Fruit fly (Drosophila melanogaster) whole organism, embryonic: ENCODE measurements around the gene Mettl2.

Source experiments
- B-H2 ChIP-seq: fragments of 200-800 bp; sonication (Bioruptor generic); optimal IDR thresholded peaks from 2 replicates; lab custom pipeline; 2018; ENCODE audit warnings: missing biosample characterization, mild to moderate bottlenecking, missing genetic modification characterization
- CG10147 ChIP-seq: fragments of 200-800 bp; sonication (Bioruptor generic); optimal IDR thresholded peaks from 2 replicates; lab custom pipeline; 2019; ENCODE audit warnings: missing biosample characterization, mild to moderate bottlenecking, missing genetic modification characterization, moderate library complexity
- CG10959 ChIP-seq: fragments of 200-800 bp; sonication (Bioruptor generic); IDR thresholded peaks from 2 replicates; pipeline ENCODE4 v1.3.6; 2022; ENCODE audit warnings: missing biosample characterization, missing genetic modification characterization
- CG13287 ChIP-seq: fragments of 200-800 bp; sonication (Bioruptor generic); IDR thresholded peaks from 2 replicates; pipeline ENCODE4 v1.3.6; 2022; ENCODE audit warnings: missing biosample characterization, missing genetic modification characterization; ENCODE audit not compliant: partially characterized antibody
- CG13775 ChIP-seq: fragments of 200-800 bp; sonication (Bioruptor generic); optimal IDR thresholded peaks from 3 replicates; lab custom pipeline; 2017; ENCODE audit warnings: missing biosample characterization, mild to moderate bottlenecking, missing genetic modification characterization
- CG13894 ChIP-seq: fragments of 200-800 bp; sonication (Bioruptor generic); optimal IDR thresholded peaks from 3 replicates; lab custom pipeline; 2018; ENCODE audit warnings: missing biosample characterization, mild to moderate bottlenecking, missing genetic modification characterization, moderate library complexity
- CG18262 ChIP-seq: fragments of 200-800 bp; optimal IDR thresholded peaks from 3 replicates; lab custom pipeline; 2019; ENCODE audit warnings: missing biosample characterization, mild to moderate bottlenecking, missing genetic modification characterization, moderate library complexity
- CG18599 ChIP-seq: fragments of 200-800 bp; sonication (Bioruptor generic); optimal IDR thresholded peaks from 3 replicates; lab custom pipeline; 2017; ENCODE audit warnings: missing biosample characterization, missing genetic modification characterization, mild to moderate bottlenecking, moderate library complexity, missing genetic modification reagents
- CG32532 ChIP-seq: fragments of 200-800 bp; sonication (Bioruptor generic); IDR thresholded peaks from 2 replicates; pipeline ENCODE4 v1.3.6; 2022; ENCODE audit warnings: missing biosample characterization, missing genetic modification characterization
- CG32772 ChIP-seq: fragments of 200-800 bp; sonication (Bioruptor generic); IDR thresholded peaks from 2 replicates; pipeline ENCODE4 v1.3.6; 2022; ENCODE audit warnings: missing biosample characterization, missing genetic modification characterization
- CG3838 ChIP-seq: fragments of 200-800 bp; sonication (Bioruptor generic); optimal IDR thresholded peaks from 3 replicates; lab custom pipeline; 2016; ENCODE audit warnings: missing biosample characterization, missing genetic modification characterization
- CG3995 ChIP-seq: fragments of 200-800 bp; sonication (Bioruptor generic); optimal IDR thresholded peaks from 3 replicates; lab custom pipeline; 2016; ENCODE audit warnings: missing biosample characterization, missing genetic modification characterization
- CG4328 ChIP-seq: fragments of 200-800 bp; sonication (Bioruptor generic); optimal IDR thresholded peaks from 3 replicates; lab custom pipeline; 2017; ENCODE audit warnings: missing biosample characterization, missing genetic modification reagents, missing genetic modification characterization
- CG6175 ChIP-seq: fragments of 200-800 bp; sonication (Bioruptor generic); IDR thresholded peaks from 3 replicates; pipeline ENCODE4 v1.3.6; 2022; ENCODE audit warnings: missing biosample characterization, missing genetic modification characterization
- CG9932 ChIP-seq: fragments of 200-800 bp; sonication (Bioruptor generic); IDR thresholded peaks from 2 replicates; pipeline ENCODE4 v1.3.6; 2022; ENCODE audit warnings: missing biosample characterization, missing genetic modification characterization
- Dad ChIP-seq: fragments of 200-800 bp; sonication (Bioruptor generic); optimal IDR thresholded peaks from 3 replicates; lab custom pipeline; 2016; ENCODE audit warnings: missing biosample characterization, missing genetic modification characterization
- Dek ChIP-seq: fragments of 200-800 bp; sonication (Bioruptor generic); optimal IDR thresholded peaks from 3 replicates; lab custom pipeline; 2019; ENCODE audit warnings: missing biosample characterization, mild to moderate bottlenecking, missing genetic modification characterization, moderate library complexity
- Dp ChIP-seq: fragments of 200-800 bp; sonication (Bioruptor generic); optimal IDR thresholded peaks from 2 replicates; lab custom pipeline; 2018; ENCODE audit warnings: missing biosample characterization, mild to moderate bottlenecking, missing genetic modification characterization, moderate library complexity
- Fer1 ChIP-seq: fragments of 200-800 bp; sonication (Bioruptor generic); optimal IDR thresholded peaks from 2 replicates; lab custom pipeline; 2017; ENCODE audit warnings: missing biosample characterization, mild to moderate bottlenecking, missing genetic modification characterization
- H2.0 ChIP-seq: fragments of 200-800 bp; sonication (Bioruptor generic); IDR thresholded peaks from 2 replicates; pipeline ENCODE4 v1.3.6; 2022; ENCODE audit warnings: missing biosample characterization, missing genetic modification characterization
- Lhr ChIP-seq: fragments of 200-800 bp; sonication (Bioruptor generic); optimal IDR thresholded peaks from 3 replicates; lab custom pipeline; 2017; ENCODE audit warnings: mild to moderate bottlenecking, missing biosample characterization, missing genetic modification reagents, missing genetic modification characterization
- MTF-1 ChIP-seq: fragments of 200-800 bp; sonication (Bioruptor generic); optimal IDR thresholded peaks from 2 replicates; lab custom pipeline; 2018; ENCODE audit warnings: missing biosample characterization, mild to moderate bottlenecking, missing genetic modification characterization, borderline replicate concordance
- Mad ChIP-seq: fragments of 200-800 bp; sonication (Bioruptor generic); optimal IDR thresholded peaks from 2 replicates; lab custom pipeline; 2016; ENCODE audit warnings: missing biosample characterization, missing genetic modification characterization
- Neu2 ChIP-seq: fragments of 200-800 bp; sonication (Bioruptor generic); optimal IDR thresholded peaks from 3 replicates; lab custom pipeline; 2016; ENCODE audit warnings: missing biosample characterization, missing genetic modification characterization, borderline replicate concordance
- NfI ChIP-seq: fragments of 200-800 bp; sonication (Bioruptor generic); optimal IDR thresholded peaks from 3 replicates; lab custom pipeline; 2018; ENCODE audit warnings: missing biosample characterization, mild to moderate bottlenecking, missing genetic modification characterization, moderate library complexity
- Rx ChIP-seq: fragments of 200-800 bp; sonication (Bioruptor generic); IDR thresholded peaks from 2 replicates; pipeline ENCODE4 v1.3.6; 2022; ENCODE audit warnings: missing biosample characterization, missing genetic modification characterization
- Xrp1 ChIP-seq: fragments of 200-800 bp; sonication (Bioruptor generic); IDR thresholded peaks from 2 replicates; pipeline ENCODE4 v1.3.6; 2022; ENCODE audit warnings: missing biosample characterization, missing genetic modification characterization
- abd-A ChIP-seq: fragments of 200-800 bp; sonication (Bioruptor generic); optimal IDR thresholded peaks from 3 replicates; lab custom pipeline; 2019; ENCODE audit warnings: missing biosample characterization, mild to moderate bottlenecking, missing genetic modification characterization, moderate library complexity
- az2 ChIP-seq: fragments of 200-800 bp; sonication (Bioruptor generic); optimal IDR thresholded peaks from 3 replicates; lab custom pipeline; 2016; ENCODE audit warnings: missing biosample characterization, missing genetic modification characterization
- bowl ChIP-seq: fragments of 200-800 bp; sonication (Bioruptor generic); IDR thresholded peaks from 2 replicates; pipeline ENCODE4 v1.3.6; 2022; ENCODE audit warnings: missing biosample characterization, missing genetic modification characterization
- cg ChIP-seq: fragments of 200-800 bp; sonication (Bioruptor generic); optimal IDR thresholded peaks from 3 replicates; lab custom pipeline; 2019; ENCODE audit warnings: missing biosample characterization, mild to moderate bottlenecking, missing genetic modification characterization, moderate library complexity
- chm ChIP-seq: fragments of 200-800 bp; sonication (Bioruptor generic); IDR thresholded peaks from 2 replicates; pipeline ENCODE4 v1.3.6; 2022; ENCODE audit warnings: missing biosample characterization, missing genetic modification characterization
- crp ChIP-seq, 2 experiments: fragments of 200-800 bp; sonication (Bioruptor generic); optimal IDR thresholded peaks; 2 replicates in 1 of 2; 3 replicates in 1 of 2; lab custom pipeline; 2017; ENCODE audit warnings: missing biosample characterization in 2 of 2, missing genetic modification characterization in 2 of 2, mild to moderate bottlenecking in 1 of 2, moderate library complexity in 1 of 2
- da ChIP-seq: fragments of 200-800 bp; sonication (Bioruptor generic); optimal IDR thresholded peaks from 2 replicates; lab custom pipeline; 2016; ENCODE audit warnings: missing biosample characterization, missing genetic modification characterization
- dm ChIP-seq: fragments of 200-800 bp; sonication (Bioruptor generic); optimal IDR thresholded peaks from 3 replicates; lab custom pipeline; 2016; ENCODE audit warnings: missing biosample characterization, missing genetic modification characterization
- dysf ChIP-seq: fragments of 200-800 bp; sonication (Bioruptor generic); IDR thresholded peaks from 3 replicates; pipeline ENCODE4 v1.3.6; 2022; ENCODE audit warnings: missing biosample characterization, missing genetic modification characterization
- eve ChIP-seq, 2 experiments: fragments of >200 bp; optimal IDR thresholded peaks; 2 replicates each; lab custom pipeline; 2017; ENCODE audit warnings: missing biosample characterization in 2 of 2, missing genetic modification characterization in 2 of 2
- gce ChIP-seq: fragments of 200-800 bp; sonication (Bioruptor generic); IDR thresholded peaks from 3 replicates; pipeline ENCODE4 v1.3.6; 2022; ENCODE audit warnings: missing biosample characterization, missing genetic modification characterization
- gt ChIP-seq: fragments of 200-800 bp; sonication (Bioruptor generic); IDR thresholded peaks from 2 replicates; pipeline ENCODE4 v1.3.6; 2022; ENCODE audit warnings: missing biosample characterization, missing genetic modification characterization
- hb ChIP-seq: fragments of 200-800 bp; sonication (Bioruptor generic); IDR thresholded peaks from 3 replicates; pipeline ENCODE4 v1.3.6; 2022; ENCODE audit warnings: missing biosample characterization, missing genetic modification characterization; ENCODE audit not compliant: partially characterized antibody
- kni ChIP-seq: fragments of 200-800 bp; sonication (Bioruptor generic); optimal IDR thresholded peaks from 3 replicates; lab custom pipeline; 2017; ENCODE audit warnings: mild to moderate bottlenecking, missing biosample characterization, missing genetic modification reagents, missing genetic modification characterization
- lab ChIP-seq: fragments of 200-800 bp; sonication (Bioruptor generic); optimal IDR thresholded peaks from 3 replicates; lab custom pipeline; 2017; ENCODE audit warnings: missing biosample characterization, missing genetic modification characterization, mild to moderate bottlenecking, moderate library complexity, missing genetic modification reagents
- mam ChIP-seq: fragments of 200-800 bp; sonication (Bioruptor generic); optimal IDR thresholded peaks from 3 replicates; lab custom pipeline; 2016; ENCODE audit warnings: missing biosample characterization, missing genetic modification characterization
- mld ChIP-seq: fragments of 200-800 bp; sonication (Bioruptor generic); IDR thresholded peaks from 3 replicates; pipeline ENCODE4 v1.3.6; 2022; ENCODE audit warnings: missing biosample characterization, missing genetic modification characterization; ENCODE audit not compliant: partially characterized antibody
- pb ChIP-seq: fragments of 200-800 bp; sonication (Bioruptor generic); optimal IDR thresholded peaks from 3 replicates; lab custom pipeline; 2016; ENCODE audit warnings: missing biosample characterization, missing genetic modification characterization
- pros ChIP-seq: fragments of 200-800 bp; sonication (Bioruptor generic); optimal IDR thresholded peaks from 3 replicates; lab custom pipeline; 2019; ENCODE audit warnings: missing biosample characterization, mild to moderate bottlenecking, missing genetic modification characterization, moderate library complexity
- pzg ChIP-seq: fragments of 200-800 bp; sonication (Bioruptor generic); optimal IDR thresholded peaks from 3 replicates; lab custom pipeline; 2018; ENCODE audit warnings: missing biosample characterization, mild to moderate bottlenecking, missing genetic modification characterization, moderate library complexity
- sd ChIP-seq: fragments of 200-800 bp; sonication (Bioruptor generic); optimal IDR thresholded peaks from 3 replicates; lab custom pipeline; 2018; ENCODE audit warnings: missing biosample characterization, mild to moderate bottlenecking, missing genetic modification characterization, moderate library complexity
- yki ChIP-seq: fragments of >200 bp; optimal IDR thresholded peaks from 3 replicates; lab custom pipeline; 2018

Gene Mettl2

dm6 chr3L:1639185-1639812 lies at the start of gene Mettl2, which contains the start of gene Bgb (continued):
- peak; percentile 83 for TF ChIP-seq CG32532
- peak; percentile 90 for TF ChIP-seq mam (GFP tag; lab: Kevin White, UChicago)
- TF ChIP-seq mld (GFP tag; lab: Robert Waterston, UW), result no peak
- no peak for TF ChIP-seq sd
- TF ChIP-seq Neu2 (GFP tag; lab: Kevin White, UChicago), result peak; percentile 43
- 0 out of 2 replicates have a peak, but pooled peaks have one; percentile 35 for TF ChIP-seq chm (GFP tag; lab: Robert Waterston, UW)
- TF ChIP-seq crp (GFP tag; optimal IDR thresholded peaks at IDR 0.05; lab: Kevin White, UChicago), result peak in 1 of 2 experiments; percentile 42
- TF ChIP-seq dysf (GFP tag; lab: Robert Waterston, UW), result peak; percentile 87
- TF ChIP-seq CG3995, result peak; percentile 35
- TF ChIP-seq hb (GFP tag; lab: Robert Waterston, UW), result peak; percentile 59; the same call in 1 of the 3 replicates
- TF ChIP-seq lab (GFP tag; lab: Kevin White, UChicago), result peak; percentile 78
- TF ChIP-seq CG6175 (GFP tag; lab: Robert Waterston, UW), result peak; percentile 61; the same call in 1 of the 3 replicates
- TF ChIP-seq Dek (tag; lab: Kevin White, UChicago), result peak; percentile 61
- TF ChIP-seq Xrp1 (GFP tag; lab: Robert Waterston, UW), result peak; percentile 76
- peak; percentile 76 for TF ChIP-seq CG10147
- TF ChIP-seq bowl (GFP tag; lab: Robert Waterston, UW), result no peak
- peak; percentile 69 for TF ChIP-seq Rx
- TF ChIP-seq Lhr (GFP tag; lab: Kevin White, UChicago), result no peak
- TF ChIP-seq Mad (GFP tag; lab: Kevin White, UChicago), result peak; percentile 69
- peak; percentile 91 for TF ChIP-seq CG9932 (GFP tag; lab: Robert Waterston, UW)
- peak; percentile 86 for TF ChIP-seq CG32772 (GFP tag; lab: Robert Waterston, UW)
- peak; percentile 60 for TF ChIP-seq H2.0 (GFP tag; lab: Robert Waterston, UW)
- TF ChIP-seq gce (GFP tag; lab: Robert Waterston, UW), result no peak
- peak; percentile 72 for TF ChIP-seq az2 (GFP tag; lab: Kevin White, UChicago)
- no peak for TF ChIP-seq MTF-1 (GFP tag; lab: Kevin White, UChicago)
- peak; percentile 80 for TF ChIP-seq CG13775 (GFP tag; lab: Kevin White, UChicago)
- peak; percentile 46 for TF ChIP-seq pb (GFP tag; lab: Kevin White, UChicago)
- no peak for TF ChIP-seq CG3838 (GFP tag; lab: Kevin White, UChicago)
- peak; percentile 45 for TF ChIP-seq CG13894
- TF ChIP-seq CG13287 (GFP tag; lab: Robert Waterston, UW), result peak; percentile 83
- peak; percentile 61 for TF ChIP-seq da (GFP tag; lab: Kevin White, UChicago)
- no peak; the same call in 1 of the 2 replicates for TF ChIP-seq gt (GFP tag; lab: Robert Waterston, UW)
- TF ChIP-seq Dp (GFP tag; lab: Kevin White, UChicago), result peak; percentile 62
- TF ChIP-seq CG18599 (GFP tag; lab: Kevin White, UChicago), result peak; percentile 80
- TF ChIP-seq CG18262 (tag; lab: Kevin White, UChicago), result peak; percentile 72
- no peak for TF ChIP-seq B-H2 (GFP tag; lab: Kevin White, UChicago)
- TF ChIP-seq pros (GFP tag; lab: Kevin White, UChicago), result no peak
- TF ChIP-seq cg (GFP tag; lab: Kevin White, UChicago), result no peak
- peak; percentile 67 for TF ChIP-seq pzg (GFP tag; lab: Kevin White, UChicago)
- TF ChIP-seq eve (GFP tag; optimal IDR thresholded peaks at IDR 0.05; lab: Kevin White, UChicago), result no peak
- no peak for TF ChIP-seq abd-A (tag; lab: Kevin White, UChicago)
- TF ChIP-seq kni (GFP tag; lab: Kevin White, UChicago), result peak; percentile 25
- peak; percentile 67 for TF ChIP-seq Dad (GFP tag; lab: Kevin White, UChicago)
- TF ChIP-seq Fer1 (GFP tag; lab: Kevin White, UChicago), result peak; percentile 58
- peak; percentile 64 for TF ChIP-seq NfI (GFP tag; lab: Kevin White, UChicago)
- no peak for TF ChIP-seq yki (lab: Kevin White, UChicago)
- peak; percentile 35 for TF ChIP-seq dm (GFP tag; lab: Kevin White, UChicago)
- TF ChIP-seq CG4328 (GFP tag; lab: Kevin White, UChicago), result peak; percentile 59
- TF ChIP-seq CG10959 (GFP tag; lab: Robert Waterston, UW), result peak; percentile 67
